Worm (Caenorhabditis elegans): ENCODE measurements around the gene irld-65.

DNA sequence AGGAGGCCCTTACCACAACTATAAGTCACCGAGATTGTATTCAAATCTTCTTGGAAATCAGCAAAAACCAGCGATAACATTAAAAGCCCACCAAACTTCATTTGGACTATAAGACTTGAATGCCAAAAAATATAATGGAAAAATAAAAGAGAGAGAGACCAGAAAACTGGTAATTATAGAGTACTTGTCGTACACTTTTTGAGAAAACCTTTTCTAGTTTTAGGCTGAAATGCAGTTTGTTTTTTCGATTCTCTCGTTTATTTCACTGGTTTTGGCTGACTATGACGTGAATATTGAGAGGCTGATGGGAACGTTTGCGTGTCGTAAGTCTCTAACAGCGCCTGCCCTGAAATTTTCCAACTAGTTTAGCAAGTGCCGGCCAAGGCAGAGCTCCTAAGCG, 7.3 kb downstream of the irld-65 start, which contains the start of the genes irld-64 and irld-63:
- TF ChIP-seq unc-39 (tag; optimal IDR thresholded peaks at IDR 0.05) = no peak
- TF ChIP-seq unc-62 (GFP tag; optimal IDR thresholded peaks at IDR 0.05) = no peak
- no peak for TF ChIP-seq flh-1 (GFP tag; optimal IDR thresholded peaks at IDR 0.05)
- TF ChIP-seq ces-1 (GFP tag; optimal IDR thresholded peaks at IDR 0.05) = no peak
- no peak for TF ChIP-seq pha-4 (tag; optimal IDR thresholded peaks at IDR 0.05)
- TF ChIP-seq snpc-4 (tag; optimal IDR thresholded peaks at IDR 0.05) = no peak
- TF ChIP-seq ztf-11 (tag; optimal IDR thresholded peaks at IDR 0.05) = no peak
- no peak for TF ChIP-seq hlh-1 (tag; optimal IDR thresholded peaks at IDR 0.05)
- no peak for TF ChIP-seq elt-1 (tag; optimal IDR thresholded peaks at IDR 0.05; ENCODE audit: borderline replicate concordance, insufficient read depth)
- no peak for TF ChIP-seq nhr-2 (tag; optimal IDR thresholded peaks at IDR 0.05)
- no peak for TF ChIP-seq nhr-12 (tag; optimal IDR thresholded peaks at IDR 0.05)
- TF ChIP-seq sptf-1 (tag; optimal IDR thresholded peaks at IDR 0.05) = no peak
